Fruit fly (Drosophila melanogaster): Measurements from ENCODE around the gene CG15353.

DNA sequence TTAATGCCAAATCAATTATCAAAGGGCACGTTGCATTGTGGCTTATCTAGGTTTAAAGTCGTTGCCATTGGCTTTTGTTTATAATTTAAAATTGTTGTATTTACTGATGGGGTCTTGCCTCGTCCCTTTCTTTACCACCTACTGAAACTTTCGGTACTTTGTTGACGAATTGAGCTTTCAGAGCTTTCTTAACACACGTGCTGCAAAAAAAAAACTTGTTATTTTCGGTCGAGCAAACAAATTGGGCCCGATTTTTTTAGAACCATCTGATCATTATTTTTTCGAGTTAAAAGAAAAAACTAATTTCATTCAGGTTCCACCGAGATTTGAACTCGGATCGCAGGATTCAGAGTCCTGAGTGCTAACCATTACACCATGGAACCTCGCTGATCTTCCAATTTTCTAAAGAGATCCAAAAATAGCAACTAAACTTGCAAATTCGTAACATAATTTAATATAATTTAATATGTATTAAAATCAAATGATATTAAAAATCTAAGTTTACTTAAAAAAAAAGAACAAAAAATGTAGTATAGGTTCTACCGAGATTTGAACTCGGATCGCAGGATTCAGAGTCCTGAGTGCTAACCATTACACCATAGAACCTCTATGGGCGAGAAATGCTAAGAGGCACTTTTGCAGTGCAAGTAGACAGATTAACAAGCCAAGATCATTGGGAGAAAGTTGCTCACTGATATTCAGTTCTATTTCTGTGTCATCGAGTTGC is 3.5 kb upstream of the CG15353 start:
- TF ChIP-seq CG9705 (GFP tag; optimal IDR thresholded peaks at IDR 0.05) (no peak), OdsH (GFP tag; optimal IDR thresholded peaks at IDR 0.05) (no peak), Hr83 (GFP tag; optimal IDR thresholded peaks at IDR 0.05; ENCODE audit: poor library complexity, severe bottlenecking) (no peak), sv (GFP tag; optimal IDR thresholded peaks at IDR 0.05) (no peak), Myc (optimal IDR thresholded peaks at IDR 0.05) (no peak), N (GFP tag; optimal IDR thresholded peaks at IDR 0.05) (no peak)

Measured in whole organism, wandering third instar larva.